Fruit fly (Drosophila melanogaster) whole organism, pupa: ENCODE results near the gene stac.
A peak's percentile ranks its signal among the peaks of the same experiment; 100 is the strongest.

Experiments used
- CG10348 ChIP-seq: fragments of 200-800 bp; sonication (Bioruptor generic); IDR thresholded peaks from 2 replicates; pipeline ENCODE4 v1.3.6; 2022; ENCODE audit warnings: missing biosample characterization, missing genetic modification characterization
- CG12605 ChIP-seq: fragments of 200-800 bp; sonication (Bioruptor generic); IDR thresholded peaks from 2 replicates; pipeline ENCODE4 v1.3.6; 2022; ENCODE audit warnings: missing biosample characterization, missing genetic modification characterization
- CG13204 ChIP-seq: fragments of 200-800 bp; sonication (Bioruptor generic); optimal IDR thresholded peaks from 2 replicates; lab custom pipeline; 2018; ENCODE audit warnings: missing biosample characterization, mild to moderate bottlenecking, missing genetic modification characterization, moderate library complexity
- CG14655 ChIP-seq: fragments of 200-800 bp; sonication (Bioruptor generic); optimal IDR thresholded peaks from 3 replicates; lab custom pipeline; 2017; ENCODE audit warnings: mild to moderate bottlenecking, missing biosample characterization, missing genetic modification reagents, missing genetic modification characterization
- CG15710 ChIP-seq: fragments of 200-800 bp; sonication (Bioruptor generic); optimal IDR thresholded peaks from 2 replicates; lab custom pipeline; 2018; ENCODE audit warnings: missing biosample characterization, mild to moderate bottlenecking, missing genetic modification characterization, moderate library complexity
- CG17806 ChIP-seq: fragments of 200-800 bp; sonication (Bioruptor generic); optimal IDR thresholded peaks from 2 replicates; lab custom pipeline; 2018; ENCODE audit warnings: missing biosample characterization, mild to moderate bottlenecking, missing genetic modification characterization, moderate library complexity
- CG32121 ChIP-seq: fragments of 200-800 bp; sonication (Bioruptor generic); IDR thresholded peaks from 2 replicates; pipeline ENCODE4 v1.3.6; 2022; ENCODE audit warnings: missing biosample characterization, missing genetic modification characterization
- CG34367 ChIP-seq: fragments of 200-800 bp; sonication (Bioruptor generic); optimal IDR thresholded peaks from 2 replicates; lab custom pipeline; 2018; ENCODE audit warnings: missing biosample characterization, mild to moderate bottlenecking, missing genetic modification characterization
- CG4496 ChIP-seq: fragments of 200-800 bp; sonication (Bioruptor generic); IDR thresholded peaks from 3 replicates; pipeline ENCODE4 v1.3.6; 2022; ENCODE audit warnings: missing biosample characterization, missing genetic modification characterization
- CG8159 ChIP-seq: fragments of 200-800 bp; sonication (Bioruptor generic); optimal IDR thresholded peaks from 3 replicates; lab custom pipeline; 2018; ENCODE audit warnings: missing biosample characterization, mild to moderate bottlenecking, missing genetic modification characterization, moderate library complexity
- CG8301 ChIP-seq: fragments of 200-800 bp; sonication (Bioruptor generic); optimal IDR thresholded peaks from 2 replicates; lab custom pipeline; 2018; ENCODE audit warnings: missing biosample characterization, mild to moderate bottlenecking, missing genetic modification characterization
- CG9948 ChIP-seq: fragments of 200-800 bp; sonication (Bioruptor generic); optimal IDR thresholded peaks from 2 replicates; lab custom pipeline; 2018; ENCODE audit warnings: missing biosample characterization, mild to moderate bottlenecking, missing genetic modification characterization, moderate library complexity
- D1 ChIP-seq: fragments of 200-800 bp; sonication (Bioruptor generic); optimal IDR thresholded peaks from 2 replicates; lab custom pipeline; 2018; ENCODE audit warnings: missing biosample characterization, mild to moderate bottlenecking, missing genetic modification characterization, moderate library complexity
- EcR ChIP-seq: fragments of 200-800 bp; sonication (Bioruptor generic); optimal IDR thresholded peaks from 3 replicates; lab custom pipeline; 2019; ENCODE audit warnings: missing biosample characterization, missing genetic modification characterization, mild to moderate bottlenecking, moderate library complexity, missing genetic modification reagents
- Ets98B ChIP-seq: fragments of 200-800 bp; sonication (Bioruptor generic); IDR thresholded peaks from 2 replicates; pipeline ENCODE4 v1.3.6; 2022; ENCODE audit warnings: missing biosample characterization, missing genetic modification characterization
- Pif1A ChIP-seq: fragments of 200-800 bp; sonication (Bioruptor generic); optimal IDR thresholded peaks from 3 replicates; lab custom pipeline; 2016; ENCODE audit warnings: missing biosample characterization, missing genetic modification characterization
- Pif1B ChIP-seq: fragments of 200-800 bp; sonication (Bioruptor generic); optimal IDR thresholded peaks from 3 replicates; lab custom pipeline; 2016; ENCODE audit warnings: missing biosample characterization, missing genetic modification characterization
- Snoo ChIP-seq: fragments of 200-800 bp; sonication (Bioruptor generic); optimal IDR thresholded peaks from 3 replicates; lab custom pipeline; 2017; ENCODE audit warnings: missing biosample characterization, mild to moderate bottlenecking, missing genetic modification characterization, inconsistent platforms
- fd96Ca ChIP-seq: fragments of 200-800 bp; sonication (Bioruptor generic); IDR thresholded peaks from 3 replicates; pipeline ENCODE4 v1.3.6; 2022; ENCODE audit warnings: missing biosample characterization, missing genetic modification characterization
- gl ChIP-seq: fragments of 200-800 bp; sonication (Bioruptor generic); optimal IDR thresholded peaks from 2 replicates; lab custom pipeline; 2018; ENCODE audit warnings: missing biosample characterization, mild to moderate bottlenecking, missing genetic modification characterization
- rn ChIP-seq: fragments of 200-800 bp; sonication (Bioruptor generic); IDR thresholded peaks from 2 replicates; pipeline ENCODE4 v1.3.6; 2022; ENCODE audit warnings: missing biosample characterization, missing genetic modification characterization

Gene stac

dm6 chr3R:25027281-25028219, 28.5 kb upstream of the stac start:
- TF ChIP-seq rn (no peak), CG15710 (tag; lab: Kevin White, UChicago) (peak; percentile 36), Ets98B (GFP tag; lab: Robert Waterston, UW) (no peak), CG13204 (GFP tag; lab: Kevin White, UChicago) (no peak), CG4496 (GFP tag; lab: Robert Waterston, UW) (no peak), CG17806 (tag; lab: Kevin White, UChicago) (peak; percentile 18), gl (no peak), Pif1A (GFP tag; lab: Kevin White, UChicago) (no peak), CG12605 (no peak), CG8159 (tag; lab: Kevin White, UChicago) (no peak), CG10348 (no peak), EcR (GFP tag; lab: Kevin White, UChicago) (no peak), CG14655 (no peak), D1 (tag; lab: Kevin White, UChicago) (no peak), CG32121 (GFP tag; lab: Robert Waterston, UW) (0 out of 2 replicates have a peak, but pooled peaks have one; percentile 28), CG8301 (no peak), CG34367 (tag; lab: Kevin White, UChicago) (no peak), CG9948 (peak; percentile 25), Pif1B (GFP tag; lab: Kevin White, UChicago) (no peak), Snoo (tag; lab: Kevin White, UChicago) (peak; percentile 55), fd96Ca (GFP tag; lab: Robert Waterston, UW) (0 out of 3 replicates have a peak, but pooled peaks have one; percentile 35)

DNA sequence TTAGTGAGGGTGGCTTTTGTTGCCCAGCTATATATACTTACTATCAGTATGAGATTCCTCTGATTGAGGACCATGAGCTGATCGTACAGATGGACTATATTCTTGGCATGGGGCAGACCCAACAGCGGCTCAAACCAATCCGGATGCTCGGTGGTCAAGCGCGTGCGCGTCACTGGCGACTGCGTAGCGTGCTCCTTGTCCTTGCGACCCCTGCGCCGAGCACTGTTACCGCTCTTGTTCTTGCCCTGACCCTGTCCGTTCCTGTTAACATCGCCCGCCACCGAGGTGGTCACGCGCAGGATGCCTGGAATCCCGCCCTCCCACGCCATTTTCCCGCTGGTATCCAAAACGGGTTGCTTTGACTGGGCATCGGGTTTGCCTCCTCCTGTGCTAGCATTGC, 23.4 kb upstream of the stac start:
- TF ChIP-seq D1 (tag; lab: Kevin White, UChicago) (no peak), CG12605 (no peak), CG8159 (tag; lab: Kevin White, UChicago) (no peak), CG15710 (tag; lab: Kevin White, UChicago) (no peak), CG10348 (no peak), CG17806 (tag; lab: Kevin White, UChicago) (no peak), Ets98B (GFP tag; lab: Robert Waterston, UW) (no peak), fd96Ca (GFP tag; lab: Robert Waterston, UW) (no peak), EcR (GFP tag; lab: Kevin White, UChicago) (no peak), Pif1B (GFP tag; lab: Kevin White, UChicago) (no peak), CG14655 (no peak), CG13204 (GFP tag; lab: Kevin White, UChicago) (no peak), rn (no peak), gl (no peak), Snoo (tag; lab: Kevin White, UChicago) (no peak), CG34367 (tag; lab: Kevin White, UChicago) (no peak), Pif1A (GFP tag; lab: Kevin White, UChicago) (no peak), CG32121 (GFP tag; lab: Robert Waterston, UW) (no peak), CG9948 (no peak)

- TF ChIP-seq CG14655: no peak
- no peak for TF ChIP-seq Ets98B (GFP tag; lab: Robert Waterston, UW)
- no peak for TF ChIP-seq CG13204 (GFP tag; lab: Kevin White, UChicago)
These were observed 22.9 kb upstream of the stac start, which contains the start of gene Smg6 for dm6 chr3R:25033142-25033586. Smg6 (minus strand) TSS chr3R:25033465.

- TF ChIP-seq Pif1B (GFP tag; lab: Kevin White, UChicago) (no peak), CG15710 (tag; lab: Kevin White, UChicago) (no peak), CG10348 (no peak), CG32121 (GFP tag; lab: Robert Waterston, UW) (no peak), fd96Ca (GFP tag; lab: Robert Waterston, UW) (no peak), CG4496 (GFP tag; lab: Robert Waterston, UW) (no peak), CG13204 (GFP tag; lab: Kevin White, UChicago) (no peak), CG8159 (tag; lab: Kevin White, UChicago) (no peak), CG8301 (no peak), CG17806 (tag; lab: Kevin White, UChicago) (no peak), gl (no peak), CG9948 (no peak), CG14655 (no peak), Pif1A (GFP tag; lab: Kevin White, UChicago) (no peak), EcR (GFP tag; lab: Kevin White, UChicago) (no peak), rn (no peak), Snoo (tag; lab: Kevin White, UChicago) (no peak), CG34367 (tag; lab: Kevin White, UChicago) (no peak)
These were observed 19.4 kb upstream of the stac start, which contains the start of gene CG31115 for dm6 chr3R:25036644-25037043. CG31115 (plus strand) TSS chr3R:25036944.

- TF ChIP-seq Pif1A (GFP tag; lab: Kevin White, UChicago) (no peak), Pif1B (GFP tag; lab: Kevin White, UChicago) (no peak), CG8301 (no peak), CG34367 (tag; lab: Kevin White, UChicago) (no peak), CG9948 (peak; percentile 72), rn (no peak), CG4496 (GFP tag; lab: Robert Waterston, UW) (no peak), Snoo (tag; lab: Kevin White, UChicago) (no peak), CG32121 (GFP tag; lab: Robert Waterston, UW) (no peak)
These were observed 17.0 kb upstream of the stac start, which contains the start of the genes Ythdf and bai for dm6 chr3R:25039028-25039476. Ythdf (minus strand) TSS chr3R:25039249. bai (plus strand) TSS chr3R:25039374.
